Worm (Caenorhabditis elegans) whole organism, mixed stage, embryonic: ENCODE data around the gene plc-4.

Experiments
- bed-3 ChIP-seq: fragments of 200-800 bp; sonication (Bioruptor generic); optimal IDR thresholded peaks from 3 replicates; lab custom pipeline; 2018; ENCODE audit warnings: mild to moderate bottlenecking, missing genetic modification characterization, moderate library complexity, missing compliant biosample characterization
- blmp-1 ChIP-seq: fragments of 150-350 bp; optimal IDR thresholded peaks from 2 replicates; lab custom pipeline; 2014; ENCODE audit warnings: missing biosample characterization, missing genetic modification characterization
- ceh-39 ChIP-seq: fragments of 150-350 bp; optimal IDR thresholded peaks from 2 replicates; lab custom pipeline; 2014; ENCODE audit warnings: missing biosample characterization, missing genetic modification characterization
- ceh-43 ChIP-seq: fragments of 200-800 bp; sonication (Bioruptor generic); optimal IDR thresholded peaks from 2 replicates; lab custom pipeline; 2018; ENCODE audit warnings: mild to moderate bottlenecking, missing genetic modification characterization, moderate library complexity, missing compliant biosample characterization
- ceh-83 ChIP-seq: fragments of 200-800 bp; sonication (Bioruptor generic); optimal IDR thresholded peaks from 2 replicates; lab custom pipeline; 2018; ENCODE audit warnings: mild to moderate bottlenecking, missing genetic modification characterization, missing compliant biosample characterization
- ces-1 ChIP-seq: fragments of 150-350 bp; optimal IDR thresholded peaks from 2 replicates; lab custom pipeline; 2014; ENCODE audit warnings: missing biosample characterization, missing genetic modification reagents, missing genetic modification characterization
- cnd-1 ChIP-seq: fragments of 200-800 bp; sonication (Bioruptor generic); optimal IDR thresholded peaks from 2 replicates; lab custom pipeline; 2018; ENCODE audit warnings: mild to moderate bottlenecking, missing genetic modification characterization, missing compliant biosample characterization
- drap-1 ChIP-seq: fragments of 200-800 bp; sonication (Bioruptor generic); optimal IDR thresholded peaks from 3 replicates; lab custom pipeline; 2018; ENCODE audit warnings: mild to moderate bottlenecking, missing genetic modification characterization, missing compliant biosample characterization
- elt-1 ChIP-seq: sonication (generic microtip); optimal IDR thresholded peaks from 2 replicates; lab custom pipeline; 2017; ENCODE audit warnings: missing genetic modification characterization, mild to moderate bottlenecking, missing compliant biosample characterization, antibody characterized with exemption, moderate library complexity, borderline replicate concordance; ENCODE audit not compliant: insufficient read depth
- elt-3 ChIP-seq: fragments of 150-350 bp; optimal IDR thresholded peaks from 2 replicates; lab custom pipeline; 2014; ENCODE audit warnings: missing biosample characterization, missing genetic modification characterization
- flh-1 ChIP-seq: fragments of 200-800 bp; sonication (Bioruptor generic); optimal IDR thresholded peaks from 2 replicates; lab custom pipeline; 2018; ENCODE audit warnings: mild to moderate bottlenecking, missing genetic modification characterization, moderate library complexity, missing compliant biosample characterization
- hlh-1 ChIP-seq: fragments of 150-350 bp; optimal IDR thresholded peaks from 2 replicates; lab custom pipeline; 2014; ENCODE audit warnings: missing biosample characterization, missing genetic modification reagents, missing genetic modification characterization
- lin-13 ChIP-seq: fragments of 150-350 bp; optimal IDR thresholded peaks from 2 replicates; lab custom pipeline; 2014; ENCODE audit warnings: missing biosample characterization, missing genetic modification characterization
- lsy-2 ChIP-seq: fragments of 150-350 bp; optimal IDR thresholded peaks from 2 replicates; lab custom pipeline; 2014; ENCODE audit warnings: missing biosample characterization, missing genetic modification characterization
- mab-5 ChIP-seq: fragments of 150-350 bp; optimal IDR thresholded peaks from 2 replicates; lab custom pipeline; 2014; ENCODE audit warnings: missing biosample characterization, missing genetic modification characterization
- mep-1 ChIP-seq: fragments of 150-350 bp; optimal IDR thresholded peaks from 2 replicates; lab custom pipeline; 2017; ENCODE audit warnings: missing biosample characterization, missing genetic modification reagents, missing genetic modification characterization, inconsistent platforms
- mls-2 ChIP-seq: sonication (generic microtip); optimal IDR thresholded peaks from 2 replicates; lab custom pipeline; 2016; ENCODE audit warnings: mild to moderate bottlenecking, missing genetic modification characterization, moderate library complexity, missing compliant biosample characterization
- nhr-12 ChIP-seq: fragments of 150-350 bp; optimal IDR thresholded peaks from 2 replicates; lab custom pipeline; 2014; ENCODE audit warnings: missing biosample characterization, missing genetic modification characterization
- nhr-2 ChIP-seq: fragments of 150-350 bp; optimal IDR thresholded peaks from 2 replicates; lab custom pipeline; 2014; ENCODE audit warnings: missing biosample characterization, missing genetic modification characterization
- nhr-237 ChIP-seq: fragments of 150-350 bp; optimal IDR thresholded peaks from 2 replicates; lab custom pipeline; 2014; ENCODE audit warnings: missing biosample characterization, missing genetic modification characterization
- nhr-28 ChIP-seq: fragments of 150-350 bp; optimal IDR thresholded peaks from 2 replicates; lab custom pipeline; 2014; ENCODE audit warnings: missing biosample characterization, missing genetic modification characterization
- nhr-76 ChIP-seq: sonication (generic microtip); optimal IDR thresholded peaks from 2 replicates; lab custom pipeline; 2017; ENCODE audit warnings: missing biosample characterization, missing genetic modification characterization
- pha-4 ChIP-seq: fragments of 150-350 bp; optimal IDR thresholded peaks from 2 replicates; lab custom pipeline; 2018; ENCODE audit warnings: missing biosample characterization, missing genetic modification reagents, missing genetic modification characterization
- sem-2 ChIP-seq: fragments of 200-800 bp; sonication (Bioruptor generic); optimal IDR thresholded peaks from 2 replicates; lab custom pipeline; 2018; ENCODE audit warnings: mild to moderate bottlenecking, missing genetic modification characterization, missing compliant biosample characterization
- snpc-4 ChIP-seq: fragments of 150-350 bp; optimal IDR thresholded peaks from 2 replicates; lab custom pipeline; 2014; ENCODE audit warnings: missing biosample characterization, missing genetic modification characterization
- sptf-1 ChIP-seq: sonication (generic microtip); optimal IDR thresholded peaks from 2 replicates; lab custom pipeline; 2017; ENCODE audit warnings: mild to moderate bottlenecking, missing genetic modification characterization, moderate library complexity, missing compliant biosample characterization
- tbx-8 ChIP-seq: fragments of 200-800 bp; sonication (Bioruptor generic); optimal IDR thresholded peaks from 2 replicates; lab custom pipeline; 2018; ENCODE audit warnings: mild to moderate bottlenecking, missing genetic modification characterization, moderate library complexity, missing compliant biosample characterization
- unc-120 ChIP-seq: sonication (generic microtip); optimal IDR thresholded peaks from 2 replicates; lab custom pipeline; 2017; ENCODE audit warnings: missing genetic modification characterization, missing compliant biosample characterization; ENCODE audit not compliant: poor library complexity, severe bottlenecking
- unc-39 ChIP-seq: fragments of 150-350 bp; optimal IDR thresholded peaks from 2 replicates; lab custom pipeline; 2014; ENCODE audit warnings: missing biosample characterization, missing genetic modification characterization
- zip-8 ChIP-seq: fragments of 150-350 bp; optimal IDR thresholded peaks from 2 replicates; lab custom pipeline; 2014; ENCODE audit warnings: missing biosample characterization, missing genetic modification characterization
- ztf-11 ChIP-seq: fragments of 150-350 bp; optimal IDR thresholded peaks from 2 replicates; lab custom pipeline; 2014; ENCODE audit warnings: missing biosample characterization, missing genetic modification characterization

plc-4 gene

DNA sequence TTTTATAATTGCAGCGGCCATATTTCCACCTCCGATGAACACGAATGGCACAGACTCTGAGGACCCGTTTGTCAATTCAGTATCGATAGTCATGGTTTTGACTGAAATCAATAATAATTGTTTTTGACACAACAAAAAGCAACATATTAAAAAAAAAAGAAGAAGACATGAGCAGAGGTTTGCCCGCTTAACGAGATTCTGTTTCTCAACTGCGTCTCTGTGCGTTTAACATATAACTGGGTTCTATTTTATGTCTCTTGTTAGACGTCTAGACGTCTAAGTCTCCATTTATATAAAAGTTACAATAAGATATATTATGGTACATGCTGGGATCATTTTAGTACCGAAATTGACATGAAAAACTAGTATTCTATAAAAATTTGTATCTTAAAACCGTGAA lies 35.3 kb downstream of the plc-4 start, which contains the start of gene pycr-4:
pycr-4 (minus strand) TSS at position 101 of the 400 bp plus-strand sequence.
- no peak for TF ChIP-seq ceh-83 (GFP tag; lab: Kevin White, UChicago)

DNA sequence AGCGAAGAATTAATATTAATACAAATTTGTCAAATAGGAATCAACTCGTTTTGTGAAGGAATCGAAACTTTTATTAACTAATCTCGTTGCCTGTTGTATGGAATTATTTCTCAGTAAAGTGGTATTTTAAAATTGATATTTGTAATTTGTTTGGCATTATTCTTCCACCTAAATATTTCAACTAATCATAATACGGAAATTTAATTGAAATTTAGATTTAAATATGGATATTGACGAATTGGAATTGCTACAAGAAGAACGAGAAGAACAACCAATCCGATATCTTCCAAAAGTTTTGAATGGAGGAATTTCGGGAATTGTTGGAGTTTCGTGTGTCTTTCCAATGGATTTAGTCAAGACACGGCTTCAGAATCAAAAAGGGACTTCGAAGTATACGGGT lies 37.6 kb downstream of the plc-4 start, which contains the start of gene slc-25A18.2:
slc-25A18.2 (plus strand) TSS at position 216 of the 400 bp plus-strand sequence.
- TF ChIP-seq unc-39 (no peak), nhr-76 (no peak), drap-1 (GFP tag; lab: Kevin White, UChicago) (no peak), cnd-1 (tag; lab: Kevin White, UChicago) (no peak), lsy-2 (no peak), nhr-28 (no peak)

DNA sequence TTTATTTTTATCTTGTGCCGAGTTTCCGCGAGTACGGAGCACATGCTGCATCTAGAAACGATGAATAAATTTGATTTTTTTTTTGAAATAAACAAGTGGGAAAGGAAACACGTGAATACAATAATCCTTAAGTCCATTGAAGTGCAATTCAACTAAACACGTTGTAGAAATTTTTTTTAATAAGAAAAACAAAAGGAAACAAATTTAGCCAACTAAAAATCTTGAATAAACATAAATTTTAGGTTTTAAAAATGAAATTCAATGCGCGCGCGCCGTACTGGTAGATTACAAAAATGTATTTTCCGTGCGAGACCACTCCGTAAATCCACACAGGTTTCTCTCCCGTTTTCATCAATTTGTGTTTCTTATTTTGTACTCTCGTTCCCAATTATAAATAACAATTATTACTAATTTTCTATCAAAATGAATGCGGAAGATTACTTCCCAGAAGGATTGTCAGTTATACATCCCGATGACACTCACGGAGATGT lies 39.3 kb downstream of the plc-4 start, which contains the start of the genes plk-3 and F55G1.6:
plk-3 (minus strand) TSS at position 51 of the 491 bp plus-strand sequence.
F55G1.6 (plus strand) TSS at position 359 of the 491 bp plus-strand sequence.
- no peak for TF ChIP-seq lin-13 (tag; lab: Kevin White, UChicago)
- no peak for TF ChIP-seq blmp-1 (tag; lab: Kevin White, UChicago)
- no peak for TF ChIP-seq mep-1 (tag; lab: Kevin White, UChicago)
- no peak for TF ChIP-seq flh-1 (GFP tag; lab: Kevin White, UChicago)
- TF ChIP-seq hlh-1 (tag; lab: Kevin White, UChicago) = no peak
- no peak for TF ChIP-seq sptf-1 (tag; lab: Kevin White, UChicago)
- no peak for TF ChIP-seq ceh-83 (GFP tag; lab: Kevin White, UChicago)
- TF ChIP-seq tbx-8 (GFP tag; lab: Kevin White, UChicago) = no peak
- no peak for TF ChIP-seq mls-2
- TF ChIP-seq snpc-4 (tag; lab: Kevin White, UChicago) = no peak
- TF ChIP-seq sem-2 = no peak
- no peak for TF ChIP-seq nhr-2 (tag; lab: Kevin White, UChicago)
- no peak for TF ChIP-seq bed-3
- TF ChIP-seq unc-120 (tag; lab: Kevin White, UChicago) = no peak
- TF ChIP-seq, all 35 proteins: peak for 0

DNA sequence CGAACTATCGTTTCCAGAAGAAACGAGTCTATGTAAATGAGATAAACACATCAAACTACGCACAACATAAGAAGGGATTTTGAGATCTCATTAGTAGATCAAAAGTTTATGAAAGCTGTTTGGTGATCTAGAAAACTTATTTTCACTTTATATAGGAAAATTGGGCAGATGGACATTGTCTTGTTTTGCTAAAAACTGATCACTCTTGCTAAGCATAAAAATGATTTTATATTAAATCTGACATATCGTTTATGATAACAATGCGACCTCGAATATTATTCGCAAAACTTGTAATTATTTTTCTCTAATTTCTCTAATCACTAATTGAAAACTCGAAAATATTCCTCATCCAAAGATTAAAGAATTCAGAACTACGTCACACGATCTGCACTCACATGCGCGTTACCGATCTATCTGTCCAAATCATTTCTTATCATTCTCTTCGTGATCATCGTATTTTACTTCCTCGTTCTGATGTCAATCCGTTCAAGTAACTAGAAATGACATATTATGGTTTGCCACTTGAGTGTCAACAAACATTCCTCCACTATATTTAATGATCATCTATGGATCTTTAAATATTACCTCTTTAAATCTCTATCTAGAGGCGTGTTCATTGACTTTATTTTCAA lies 42.6 kb downstream of the plc-4 start, which contains the start of gene F55G1.7:
F55G1.7 (minus strand) TSS at position 51 of the 632 bp plus-strand sequence.
- TF ChIP-seq snpc-4 (tag; lab: Kevin White, UChicago) = no peak
- no peak for TF ChIP-seq nhr-28
- TF ChIP-seq elt-3 (tag; lab: Kevin White, UChicago) = no peak
- TF ChIP-seq nhr-237 (tag; lab: Kevin White, UChicago) = no peak
- no peak for TF ChIP-seq blmp-1 (tag; lab: Kevin White, UChicago)

DNA sequence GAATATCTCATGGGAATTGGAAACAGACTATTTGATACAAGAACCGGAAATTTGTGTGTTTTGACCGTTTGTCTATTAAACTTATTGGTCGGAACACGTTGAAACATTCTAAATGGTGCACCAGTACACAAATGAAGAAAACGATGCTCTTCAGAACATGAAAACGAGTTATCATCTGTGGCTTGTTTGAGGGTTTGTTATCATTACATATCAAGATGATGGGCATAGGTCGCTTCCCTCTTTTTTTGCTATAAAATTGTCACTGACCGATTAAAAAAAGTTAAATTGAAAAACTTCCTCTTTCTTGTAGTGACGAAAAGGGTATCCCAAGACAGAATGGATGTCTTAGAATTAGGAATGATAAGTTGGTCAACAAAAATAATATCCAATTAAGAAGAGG lies 43.8 kb downstream of the plc-4 start:
- no peak for TF ChIP-seq zip-8
- no peak for TF ChIP-seq mab-5 (tag; lab: Kevin White, UChicago)
- no peak for TF ChIP-seq sem-2
- no peak for TF ChIP-seq ceh-43 (GFP tag; lab: Kevin White, UChicago)
- no peak for TF ChIP-seq drap-1 (GFP tag; lab: Kevin White, UChicago)

DNA sequence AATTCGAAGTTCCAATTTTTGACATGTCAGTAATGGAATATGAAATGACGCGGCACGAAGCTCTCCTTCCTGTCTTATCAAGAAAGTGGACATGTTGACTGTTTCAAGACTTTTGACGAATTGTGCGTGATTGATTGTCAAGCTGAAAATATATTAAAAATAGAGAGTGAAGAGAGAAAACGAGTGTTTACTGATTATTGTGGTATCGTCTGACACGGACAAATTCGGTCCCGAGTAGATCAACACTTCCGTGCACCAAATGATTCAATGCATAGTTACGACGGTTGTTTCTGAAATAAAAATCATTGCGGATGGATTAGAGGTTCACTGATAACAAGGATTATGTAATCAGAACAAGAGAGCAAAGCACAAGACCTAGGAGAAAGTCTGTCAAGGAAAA lies 45.3 kb downstream of the plc-4 start:
- TF ChIP-seq hlh-1 (tag; lab: Kevin White, UChicago) = no peak
- TF ChIP-seq nhr-2 (tag; lab: Kevin White, UChicago) = no peak
- TF ChIP-seq snpc-4 (tag; lab: Kevin White, UChicago) = no peak
- TF ChIP-seq unc-120 (tag; lab: Kevin White, UChicago) = no peak

DNA sequence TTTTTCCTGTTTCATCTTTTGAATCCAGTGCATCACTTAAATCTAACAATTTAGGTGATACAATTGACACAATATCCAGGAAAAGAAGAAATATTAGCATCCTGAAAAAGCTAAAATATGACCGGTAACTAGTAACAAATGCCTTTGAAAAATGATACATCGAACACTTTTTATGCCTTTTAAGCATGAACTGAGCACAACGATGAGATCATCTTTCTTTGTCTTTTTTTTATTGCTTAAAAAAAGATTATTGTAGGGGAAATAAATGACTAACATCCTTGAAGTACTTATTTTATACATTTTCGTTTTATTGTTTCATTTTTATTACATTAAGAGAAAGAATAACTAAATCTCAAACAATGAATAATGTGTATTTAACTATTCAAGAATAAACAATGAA lies 46.6 kb downstream of the plc-4 start, which contains the start of gene F13B6.3:
F13B6.3 (minus strand) TSS at position 101 of the 400 bp plus-strand sequence.
- no peak for TF ChIP-seq drap-1 (GFP tag; lab: Kevin White, UChicago)
- no peak for TF ChIP-seq sem-2
- TF ChIP-seq ztf-11 (tag; lab: Kevin White, UChicago) = no peak
- no peak for TF ChIP-seq elt-1 (tag; lab: Kevin White, UChicago)
- no peak for TF ChIP-seq nhr-12 (tag; lab: Kevin White, UChicago)
- TF ChIP-seq ceh-39 (tag; lab: Kevin White, UChicago) = no peak
- no peak for TF ChIP-seq unc-39
- no peak for TF ChIP-seq mab-5 (tag; lab: Kevin White, UChicago)
- no peak for TF ChIP-seq nhr-2 (tag; lab: Kevin White, UChicago)
- no peak for TF ChIP-seq lin-13 (tag; lab: Kevin White, UChicago)
- TF ChIP-seq flh-1 (GFP tag; lab: Kevin White, UChicago) = no peak
- TF ChIP-seq blmp-1 (tag; lab: Kevin White, UChicago) = no peak
- no peak for TF ChIP-seq ceh-83 (GFP tag; lab: Kevin White, UChicago)
- TF ChIP-seq mls-2 = no peak
- no peak for TF ChIP-seq bed-3
- TF ChIP-seq ces-1 (GFP tag; lab: Kevin White, UChicago) = no peak
- no peak for TF ChIP-seq tbx-8 (GFP tag; lab: Kevin White, UChicago)
- TF ChIP-seq sptf-1 (tag; lab: Kevin White, UChicago) = no peak
- no peak for TF ChIP-seq cnd-1 (tag; lab: Kevin White, UChicago)
- no peak for TF ChIP-seq pha-4
